Fruit fly (Drosophila melanogaster) whole organism, prepupa: ENCODE measurements around the gene CG16826.

Experiments
- Blimp-1 ChIP-seq: fragments of 200-800 bp; sonication (Bioruptor generic); optimal IDR thresholded peaks from 3 replicates; lab custom pipeline; 2017; ENCODE audit warnings: missing biosample characterization, missing genetic modification characterization, mild to moderate bottlenecking, moderate library complexity, missing genetic modification reagents
- CG10631 ChIP-seq: fragments of 200-800 bp; sonication (Bioruptor generic); optimal IDR thresholded peaks from 2 replicates; lab custom pipeline; 2016; ENCODE audit warnings: missing biosample characterization, missing genetic modification characterization
- CG11762 ChIP-seq: fragments of 200-800 bp; sonication (Bioruptor generic); optimal IDR thresholded peaks from 3 replicates; lab custom pipeline; 2016; ENCODE audit warnings: missing biosample characterization, missing genetic modification characterization; ENCODE audit not compliant: insufficient read depth
- CG15336 ChIP-seq: fragments of 200-800 bp; sonication (Bioruptor generic); IDR thresholded peaks from 2 replicates; pipeline ENCODE4 v1.3.6; 2022; ENCODE audit warnings: missing biosample characterization, missing genetic modification characterization
- CG16779 ChIP-seq: fragments of 200-800 bp; sonication (Bioruptor generic); optimal IDR thresholded peaks from 3 replicates; lab custom pipeline; 2017; ENCODE audit warnings: missing biosample characterization, mild to moderate bottlenecking, missing genetic modification characterization
- CG3032 ChIP-seq: fragments of 200-800 bp; optimal IDR thresholded peaks from 2 replicates; lab custom pipeline; 2019; ENCODE audit warnings: missing biosample characterization, mild to moderate bottlenecking, missing genetic modification characterization, moderate library complexity
- CG31627 ChIP-seq: fragments of 200-800 bp; sonication (Bioruptor generic); optimal IDR thresholded peaks from 3 replicates; lab custom pipeline; 2016; ENCODE audit warnings: missing biosample characterization, missing genetic modification characterization
- CG4318 ChIP-seq: fragments of 200-800 bp; sonication (Bioruptor generic); optimal IDR thresholded peaks from 3 replicates; lab custom pipeline; 2017; ENCODE audit warnings: missing biosample characterization, mild to moderate bottlenecking, missing genetic modification characterization
- CG6163 ChIP-seq: fragments of 200-800 bp; sonication (Bioruptor generic); IDR thresholded peaks from 3 replicates; pipeline ENCODE4 v1.3.6; 2022; ENCODE audit warnings: missing biosample characterization, missing genetic modification characterization
- CG6276 ChIP-seq: fragments of 200-800 bp; sonication (Bioruptor generic); optimal IDR thresholded peaks from 2 replicates; lab custom pipeline; 2017; ENCODE audit warnings: missing biosample characterization, mild to moderate bottlenecking, missing genetic modification characterization
- CG6792 ChIP-seq: fragments of 200-800 bp; sonication (Bioruptor generic); optimal IDR thresholded peaks from 3 replicates; lab custom pipeline; 2016; ENCODE audit warnings: missing biosample characterization, missing genetic modification characterization
- CG6854 ChIP-seq: fragments of 200-800 bp; sonication (Bioruptor generic); optimal IDR thresholded peaks from 2 replicates; lab custom pipeline; 2017; ENCODE audit warnings: missing biosample characterization, mild to moderate bottlenecking, missing genetic modification characterization
- CG7368 ChIP-seq: fragments of 200-800 bp; sonication (Bioruptor generic); optimal IDR thresholded peaks from 3 replicates; lab custom pipeline; 2016; ENCODE audit warnings: missing biosample characterization, missing genetic modification characterization
- CG8119 ChIP-seq: fragments of 200-800 bp; sonication (Bioruptor generic); IDR thresholded peaks from 3 replicates; pipeline ENCODE4 v1.3.6; 2022; ENCODE audit warnings: missing biosample characterization, missing genetic modification characterization
- CG8319 ChIP-seq: fragments of 200-800 bp; sonication (Bioruptor generic); optimal IDR thresholded peaks from 3 replicates; lab custom pipeline; 2016; ENCODE audit warnings: missing biosample characterization, missing genetic modification characterization
- CG8632 ChIP-seq: fragments of 200-800 bp; sonication (Bioruptor generic); optimal IDR thresholded peaks from 3 replicates; lab custom pipeline; 2016; ENCODE audit warnings: missing biosample characterization, missing genetic modification characterization
- CG9139 ChIP-seq: fragments of 200-800 bp; sonication (Bioruptor generic); optimal IDR thresholded peaks from 3 replicates; lab custom pipeline; 2017; ENCODE audit warnings: missing biosample characterization, mild to moderate bottlenecking, missing genetic modification characterization
- Eip75B ChIP-seq: fragments of 200-800 bp; sonication (Bioruptor generic); optimal IDR thresholded peaks from 3 replicates; lab custom pipeline; 2016; ENCODE audit warnings: missing biosample characterization, missing genetic modification characterization
- Eip78C ChIP-seq: fragments of 200-800 bp; sonication (Bioruptor generic); peaks from one replicate; lab custom pipeline; 2016; ENCODE audit warnings: missing biosample characterization, missing genetic modification characterization
- Ets21C ChIP-seq: fragments of 200-800 bp; sonication (Bioruptor generic); optimal IDR thresholded peaks from 3 replicates; lab custom pipeline; 2016; ENCODE audit warnings: missing biosample characterization, missing genetic modification characterization
- Hr38 ChIP-seq: sonication (Bioruptor generic); optimal IDR thresholded peaks from 2 replicates; lab custom pipeline; 2016; ENCODE audit warnings: missing biosample characterization, missing genetic modification characterization
- Hr39 ChIP-seq: fragments of 200-800 bp; sonication (Bioruptor generic); optimal IDR thresholded peaks from 2 replicates; lab custom pipeline; 2016; ENCODE audit warnings: missing biosample characterization, missing genetic modification characterization
- Hr4 ChIP-seq: fragments of 200-800 bp; sonication (Bioruptor generic); optimal IDR thresholded peaks from 3 replicates; lab custom pipeline; 2016; ENCODE audit warnings: missing biosample characterization, missing genetic modification characterization
- Met ChIP-seq: fragments of 200-800 bp; sonication (Bioruptor generic); optimal IDR thresholded peaks from 3 replicates; lab custom pipeline; 2016; ENCODE audit warnings: missing biosample characterization, missing genetic modification characterization
- acj6 ChIP-seq: fragments of 200-800 bp; sonication (Bioruptor generic); optimal IDR thresholded peaks from 3 replicates; lab custom pipeline; 2016; ENCODE audit warnings: missing biosample characterization, missing genetic modification characterization
- dac ChIP-seq: fragments of 200-800 bp; sonication (Bioruptor generic); optimal IDR thresholded peaks from 2 replicates; lab custom pipeline; 2017; ENCODE audit warnings: missing biosample characterization, mild to moderate bottlenecking, missing genetic modification characterization
- esn ChIP-seq: fragments of 200-800 bp; sonication (Bioruptor generic); optimal IDR thresholded peaks from 2 replicates; lab custom pipeline; 2016; ENCODE audit warnings: missing biosample characterization, mild to moderate bottlenecking, missing genetic modification characterization, moderate library complexity
- fd59A ChIP-seq: fragments of 200-800 bp; sonication (Bioruptor generic); optimal IDR thresholded peaks from 2 replicates; lab custom pipeline; 2017; ENCODE audit warnings: missing biosample characterization, mild to moderate bottlenecking, missing genetic modification characterization, missing genetic modification reagents
- fd85E ChIP-seq: fragments of 200-800 bp; sonication (Bioruptor generic); optimal IDR thresholded peaks from 3 replicates; lab custom pipeline; 2016; ENCODE audit warnings: missing biosample characterization, missing genetic modification characterization
- net ChIP-seq: fragments of 200-800 bp; sonication (Bioruptor generic); optimal IDR thresholded peaks from 3 replicates; lab custom pipeline; 2016; ENCODE audit warnings: missing biosample characterization, missing genetic modification characterization
- salr ChIP-seq, 2 experiments: fragments of 200-800 bp; sonication (Bioruptor generic); optimal IDR thresholded peaks; 3 replicates each; lab custom pipeline; 2016 to 2018; ENCODE audit warnings: missing biosample characterization in 2 of 2, missing genetic modification characterization in 2 of 2, mild to moderate bottlenecking in 1 of 2
- spab ChIP-seq: fragments of 200-800 bp; sonication (Bioruptor generic); optimal IDR thresholded peaks from 2 replicates; lab custom pipeline; 2017; ENCODE audit warnings: missing biosample characterization, mild to moderate bottlenecking, missing genetic modification characterization, missing genetic modification reagents

Gene CG16826

DNA sequence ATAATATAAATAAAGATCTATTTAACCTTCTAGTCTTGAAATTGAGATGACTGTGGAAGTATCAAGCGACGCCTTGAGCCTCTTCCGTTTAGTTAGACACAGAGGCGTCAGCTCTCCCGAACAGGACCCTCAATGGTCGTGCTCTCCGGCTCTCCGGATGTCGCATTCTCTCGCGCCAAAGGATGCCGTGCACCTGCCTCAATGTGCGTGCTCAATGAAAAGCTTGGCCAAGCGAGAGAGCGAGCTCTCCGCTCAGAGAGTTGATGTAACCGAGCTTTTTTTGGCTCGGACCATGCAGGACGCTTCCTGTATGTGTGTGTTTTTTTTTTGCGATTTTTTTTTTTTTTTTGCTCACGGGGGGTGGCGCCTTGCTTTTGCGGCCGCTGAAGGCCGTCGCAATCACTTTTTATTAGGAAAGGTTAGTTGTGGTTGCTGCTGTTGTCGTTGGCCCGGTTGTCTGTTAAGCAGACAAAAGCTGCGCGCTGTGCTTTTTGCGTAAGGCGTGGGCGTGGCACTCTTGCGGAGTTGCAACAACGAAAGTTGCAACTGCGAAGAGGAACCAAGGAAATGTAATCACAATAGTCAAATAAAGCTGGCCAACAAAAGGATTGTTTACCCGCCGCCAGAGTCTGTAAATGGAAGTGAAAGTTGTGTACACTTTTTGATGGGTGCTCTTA, 15.6 kb upstream of the CG16826 start:
- TF ChIP-seq CG16779 (tag; lab: Kevin White, UChicago) = peak; percentile 15
- TF ChIP-seq Hr4 (GFP tag; lab: Kevin White, UChicago) = no peak
- no peak for TF ChIP-seq fd85E (GFP tag; lab: Kevin White, UChicago)
- TF ChIP-seq CG31627 (GFP tag; lab: Kevin White, UChicago) = no peak
- TF ChIP-seq fd59A (GFP tag; lab: Kevin White, UChicago) = no peak
- 0 out of 3 replicates have a peak, but pooled peaks have one; percentile 24 for TF ChIP-seq CG8119 (GFP tag; lab: Robert Waterston, UW)
- TF ChIP-seq CG6792 = no peak

DNA sequence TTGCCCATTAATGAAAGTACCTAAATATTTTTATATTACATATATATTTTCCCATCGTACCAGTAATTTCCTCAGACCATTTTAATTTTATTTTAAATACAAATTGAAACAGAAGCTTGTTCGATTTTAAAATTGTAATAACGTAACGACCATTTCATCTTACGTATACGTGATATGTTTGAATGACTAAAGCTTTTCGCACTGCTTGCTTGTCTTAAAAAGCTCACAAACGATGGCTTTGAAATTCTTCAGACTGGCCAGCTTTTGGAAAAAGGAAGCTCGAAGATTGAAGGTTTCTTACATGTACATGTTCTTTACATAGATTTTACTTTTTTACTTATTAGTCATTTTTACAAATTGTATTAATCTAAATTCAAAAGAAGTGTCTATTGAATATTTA, 14.8 kb upstream of the CG16826 start:
- TF ChIP-seq CG9139 (GFP tag; lab: Kevin White, UChicago) = no peak
- TF ChIP-seq CG7368 (GFP tag; lab: Kevin White, UChicago) = no peak
- TF ChIP-seq Blimp-1 (GFP tag; lab: Kevin White, UChicago) = no peak
- no peak for TF ChIP-seq CG11762 (GFP tag; lab: Kevin White, UChicago)
- TF ChIP-seq Eip75B = no peak
- no peak for TF ChIP-seq Eip78C (GFP tag; lab: Kevin White, UChicago)
- no peak for TF ChIP-seq CG3032
- TF ChIP-seq CG8319 = no peak
- no peak for TF ChIP-seq dac (GFP tag; lab: Kevin White, UChicago)
- TF ChIP-seq esn (GFP tag; lab: Kevin White, UChicago) = no peak
- TF ChIP-seq salr (GFP tag; optimal IDR thresholded peaks at IDR 0.05; lab: Kevin White, UChicago) = no peak
- TF ChIP-seq Hr38 = no peak
- TF ChIP-seq fd59A (GFP tag; lab: Kevin White, UChicago) = no peak
- no peak for TF ChIP-seq CG6163 (GFP tag; lab: Robert Waterston, UW)
- no peak for TF ChIP-seq Hr39 (GFP tag; lab: Kevin White, UChicago)
- TF ChIP-seq acj6 (GFP tag; lab: Kevin White, UChicago) = no peak
- TF ChIP-seq, all 60 proteins: peak for 0

DNA sequence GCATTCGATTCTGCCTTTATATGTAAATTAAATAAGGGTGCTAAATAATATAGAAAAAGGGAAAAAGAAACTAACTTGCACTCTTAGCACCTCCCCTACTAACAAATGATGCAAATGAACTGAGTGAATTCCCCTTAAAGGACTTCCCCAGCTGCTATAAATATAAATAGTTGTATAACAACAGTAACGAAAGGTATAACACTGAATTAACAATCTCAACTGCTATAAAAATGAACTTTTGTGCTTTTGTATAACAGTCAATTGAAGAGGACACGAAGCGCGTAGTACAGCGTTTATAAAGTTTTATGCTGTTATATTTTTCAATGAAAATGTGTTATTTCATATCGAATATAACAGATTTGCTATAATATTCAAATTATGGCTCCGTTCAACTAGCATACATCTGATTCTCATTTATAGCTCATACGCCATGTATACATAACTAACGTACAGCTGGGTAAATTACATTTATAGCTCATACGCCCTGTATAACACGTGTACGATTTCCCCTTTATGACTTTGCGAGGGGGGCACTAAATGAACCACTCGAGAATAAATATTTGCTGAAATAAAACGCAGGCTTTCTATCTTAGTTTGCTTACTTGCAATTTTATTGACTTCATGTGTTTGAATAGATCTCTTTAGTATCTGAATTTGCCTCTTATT, 1.8 kb downstream of the CG16826 start:
- no peak for TF ChIP-seq spab (GFP tag; lab: Kevin White, UChicago)
- peak; percentile 73 for TF ChIP-seq Eip78C (GFP tag; lab: Kevin White, UChicago)
- TF ChIP-seq, all 60 proteins: peak for 1

DNA sequence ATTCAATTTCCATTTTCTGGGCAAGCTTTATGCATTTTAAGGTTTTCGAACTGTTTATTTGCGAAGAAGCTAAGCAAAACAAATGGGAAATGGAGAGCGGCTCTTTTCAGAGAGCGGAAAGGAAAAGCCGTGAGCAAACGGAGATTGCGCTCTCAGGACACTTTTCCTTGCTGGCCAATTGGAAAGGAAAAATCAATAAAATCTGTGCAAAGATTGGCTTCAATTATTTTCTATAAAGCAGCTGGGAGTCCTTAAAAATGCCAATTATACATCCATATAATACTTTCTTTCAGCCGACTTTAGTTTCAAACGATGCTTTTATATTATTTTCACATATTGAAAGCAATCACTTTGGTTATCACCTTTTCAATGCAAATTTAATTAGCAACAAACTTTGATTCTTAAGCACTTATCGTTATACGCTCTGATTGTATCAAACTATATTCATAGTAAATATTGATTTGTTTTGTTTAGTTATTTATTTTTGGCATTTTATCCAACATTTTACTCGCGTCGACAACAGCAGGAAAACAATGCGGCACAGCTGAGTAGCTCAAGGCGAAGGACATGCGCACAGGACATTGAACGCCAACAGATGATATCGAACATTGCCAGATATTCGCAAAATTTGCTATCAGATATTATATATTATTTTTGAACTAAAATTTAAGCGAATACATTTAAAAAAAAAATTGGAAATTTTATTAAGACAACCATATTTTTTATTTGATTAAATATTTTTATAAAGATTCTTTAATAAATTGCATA, 7.2 kb downstream of the CG16826 start, which contains the start of gene CG9395:
CG9395 (minus strand) TSS at position 494 of the 768 bp plus-strand sequence.
- TF ChIP-seq CG11762 (GFP tag; lab: Kevin White, UChicago) (no peak), CG6792 (no peak), CG4318 (no peak), CG8632 (GFP tag; lab: Kevin White, UChicago) (no peak), CG6276 (GFP tag; lab: Kevin White, UChicago) (no peak), Met (no peak), CG6854 (GFP tag; lab: Kevin White, UChicago) (no peak), CG7368 (GFP tag; lab: Kevin White, UChicago) (no peak), CG10631 (GFP tag; lab: Kevin White, UChicago) (no peak), Ets21C (no peak), fd59A (GFP tag; lab: Kevin White, UChicago) (no peak), net (no peak), CG15336 (GFP tag; lab: Robert Waterston, UW) (no peak), CG8119 (GFP tag; lab: Robert Waterston, UW) (no peak), Eip78C (GFP tag; lab: Kevin White, UChicago) (no peak)
